Fruit fly (Drosophila melanogaster) whole organism, wandering third instar larva: Measurements from ENCODE around the gene CG15818.
A peak's percentile ranks its signal among the peaks of the same experiment; 100 is the strongest.

Experiments
- Abd-B ChIP-seq: fragments of >200 bp; optimal IDR thresholded peaks from 2 replicates; lab custom pipeline; 2017; ENCODE audit warnings: missing biosample characterization, missing genetic modification characterization
- Dif ChIP-seq: fragments of 200-275, 200-300 bp; sonication (Bioruptor generic); optimal IDR thresholded peaks from 2 replicates; lab custom pipeline; 2018; ENCODE audit warnings: missing biosample characterization, missing genetic modification characterization; ENCODE audit not compliant: partially characterized antibody
- GATAd ChIP-seq: sonication (Bioruptor generic); optimal IDR thresholded peaks from 2 replicates; lab custom pipeline; 2016; ENCODE audit warnings: missing biosample characterization, missing genetic modification characterization
- Hnf4 ChIP-seq: fragments of 200-800 bp; sonication (Bioruptor generic); optimal IDR thresholded peaks from 2 replicates; lab custom pipeline; 2016; ENCODE audit warnings: missing biosample characterization, mild to moderate bottlenecking, missing genetic modification characterization
- Hr78 ChIP-seq: fragments of >200 bp; optimal IDR thresholded peaks from 2 replicates; lab custom pipeline; 2017; ENCODE audit warnings: missing biosample characterization, missing genetic modification characterization
- Jra ChIP-seq: sonication (Bioruptor generic); optimal IDR thresholded peaks from 2 replicates; lab custom pipeline; 2016; ENCODE audit warnings: missing biosample characterization, missing genetic modification characterization
- Mio ChIP-seq: sonication (Bioruptor generic); optimal IDR thresholded peaks from 2 replicates; lab custom pipeline; 2016; ENCODE audit warnings: missing biosample characterization, missing genetic modification characterization
- Myc ChIP-seq: fragments of >200 bp; optimal IDR thresholded peaks from 2 replicates; lab custom pipeline; 2017
- N ChIP-seq: fragments of >200 bp; optimal IDR thresholded peaks from 2 replicates; lab custom pipeline; 2018; ENCODE audit warnings: missing biosample characterization, missing external identifiers, missing genetic modification characterization
- Sp1 ChIP-seq: fragments of 200-800 bp; sonication (Bioruptor generic); optimal IDR thresholded peaks from 3 replicates; lab custom pipeline; 2019; ENCODE audit warnings: missing biosample characterization, mild to moderate bottlenecking, missing genetic modification characterization, moderate library complexity
- Vsx2 ChIP-seq: fragments of 200-300, 225-300 bp; sonication (Bioruptor generic); optimal IDR thresholded peaks from 2 replicates; lab custom pipeline; 2018; ENCODE audit warnings: missing biosample characterization, missing genetic modification characterization; ENCODE audit not compliant: partially characterized antibody
- br ChIP-seq: fragments of 200-800 bp; sonication (Bioruptor generic); optimal IDR thresholded peaks from 2 replicates; lab custom pipeline; 2016; ENCODE audit warnings: missing biosample characterization, missing genetic modification characterization
- dl ChIP-seq, 2 experiments: fragments of 175-275, 200-275 bp in 1 of 2; fragments of 200-275 bp in 1 of 2; sonication (Bioruptor generic); optimal IDR thresholded peaks; lab custom pipeline; 2018; ENCODE audit warnings: mild to moderate bottlenecking in 2 of 2, missing biosample characterization in 2 of 2, missing genetic modification characterization in 2 of 2, moderate library complexity in 2 of 2; ENCODE audit not compliant: partially characterized antibody in 2 of 2, insufficient read depth in 1 of 2
- dmrt93B ChIP-seq: fragments of 200-800 bp; sonication (Bioruptor generic); optimal IDR thresholded peaks from 2 replicates; lab custom pipeline; 2018; ENCODE audit warnings: missing biosample characterization, mild to moderate bottlenecking, missing genetic modification characterization
- ey ChIP-seq: fragments of 200-800 bp; sonication (Bioruptor generic); optimal IDR thresholded peaks from 2 replicates; lab custom pipeline; 2016; ENCODE audit warnings: missing biosample characterization, missing genetic modification characterization
- jim ChIP-seq: fragments of 175-275, 200-325 bp; sonication (Bioruptor generic); optimal IDR thresholded peaks from 2 replicates; lab custom pipeline; 2016; ENCODE audit warnings: missing biosample characterization, mild to moderate bottlenecking, missing genetic modification characterization
- pan ChIP-seq: fragments of >200 bp; optimal IDR thresholded peaks from 2 replicates; lab custom pipeline; 2017
- psq ChIP-seq: fragments of 200-800 bp; sonication (Bioruptor generic); optimal IDR thresholded peaks from 3 replicates; lab custom pipeline; 2017; ENCODE audit warnings: missing biosample characterization, mild to moderate bottlenecking, missing genetic modification characterization, moderate library complexity
- sage ChIP-seq: fragments of 200-800 bp; sonication (Bioruptor generic); optimal IDR thresholded peaks from 2 replicates; lab custom pipeline; 2016; ENCODE audit warnings: missing biosample characterization, mild to moderate bottlenecking, missing genetic modification characterization
- sv ChIP-seq: fragments of 200-800 bp; sonication (Bioruptor generic); optimal IDR thresholded peaks from 3 replicates; lab custom pipeline; 2016; ENCODE audit warnings: missing biosample characterization, missing genetic modification characterization
- tai ChIP-seq: sonication (Bioruptor generic); optimal IDR thresholded peaks from 2 replicates; lab custom pipeline; 2016; ENCODE audit warnings: missing biosample characterization, missing genetic modification characterization
- woc ChIP-seq: sonication (Bioruptor generic); optimal IDR thresholded peaks from 2 replicates; lab custom pipeline; 2016; ENCODE audit warnings: missing biosample characterization, mild to moderate bottlenecking, missing genetic modification characterization

CG15818 gene

dm6 chr2L:7447820-7448219, 37.1 kb downstream of the CG15818 start:
- TF ChIP-seq sv (GFP tag; lab: Kevin White, UChicago) = no peak
- TF ChIP-seq pan = no peak
- peak; percentile 22 for TF ChIP-seq Myc (lab: Kevin White, UChicago)

- no peak for TF ChIP-seq psq
- no peak for TF ChIP-seq jim (GFP tag; lab: Kevin White, UChicago)
- TF ChIP-seq dmrt93B (GFP tag; lab: Kevin White, UChicago) = no peak
- no peak for TF ChIP-seq GATAd (GFP tag; lab: Kevin White, UChicago)
- TF ChIP-seq ey = no peak
- TF ChIP-seq tai = no peak
- no peak for TF ChIP-seq Myc (lab: Kevin White, UChicago)
- TF ChIP-seq Jra (GFP tag; lab: Kevin White, UChicago) = no peak
Observed at dm6 chr2L:7448371-7448770, 37.7 kb downstream of the CG15818 start.

- peak; percentile 46 for TF ChIP-seq Vsx2 (GFP tag; lab: Kevin White, UChicago)
- no peak for TF ChIP-seq br (GFP tag; lab: Kevin White, UChicago)
- TF ChIP-seq sv (GFP tag; lab: Kevin White, UChicago) = no peak
Observed at dm6 chr2L:7450966-7451365, 40.3 kb downstream of the CG15818 start, which contains the start of gene santa-maria. Gene santa-maria, minus strand, starts transcription at chr2L:7451244.

- TF ChIP-seq Mio (no peak), sage (GFP tag; lab: Kevin White, UChicago) (no peak), tai (no peak), N (no peak), Dif (GFP tag; lab: Kevin White, UChicago) (peak; percentile 77), ey (no peak), psq (no peak), woc (GFP tag; lab: Kevin White, UChicago) (no peak), Vsx2 (GFP tag; lab: Kevin White, UChicago) (peak; percentile 65), dl (GFP tag; optimal IDR thresholded peaks at IDR 0.05; lab: Kevin White, UChicago; ENCODE audit: insufficient read depth in 1 of 2, partially characterized antibody in 2 of 2) (peak; percentile 56 to 69)
Observed at dm6 chr2L:7452093-7452492, 41.4 kb downstream of the CG15818 start.

- TF ChIP-seq Mio = no peak
- no peak for TF ChIP-seq br (GFP tag; lab: Kevin White, UChicago)
- TF ChIP-seq sv (GFP tag; lab: Kevin White, UChicago) = no peak
- no peak for TF ChIP-seq Abd-B
- no peak for TF ChIP-seq Hr78
- TF ChIP-seq woc (GFP tag; lab: Kevin White, UChicago) = no peak
- no peak for TF ChIP-seq Myc (lab: Kevin White, UChicago)
- TF ChIP-seq Hnf4 (GFP tag; lab: Kevin White, UChicago) = no peak
- TF ChIP-seq Jra (GFP tag; lab: Kevin White, UChicago) = no peak
- no peak for TF ChIP-seq Sp1
Observed at dm6 chr2L:7454112-7454511, 43.4 kb downstream of the CG15818 start, which contains the start of gene Gr28a. Gene Gr28a, minus strand, starts transcription at chr2L:7454212.
